Worm (Caenorhabditis elegans): ENCODE results near the gene exos-7.

exos-7 gene

ce11 chrV:20838565-20838964 lies at the start of gene exos-7:
exos-7 (plus strand) TSS chrV:20838865.
- TF ChIP-seq tbx-11 (GFP tag; IDR thresholded peaks at IDR 0.05), result no peak
- TF ChIP-seq ceh-36 (tag; optimal IDR thresholded peaks at IDR 0.05), result no peak
- TF ChIP-seq scrt-1 (GFP tag; IDR thresholded peaks at IDR 0.05), result no peak
- no peak for TF ChIP-seq ama-1 (optimal IDR thresholded peaks at IDR 0.05)
- TF ChIP-seq B0310.2 (tag; optimal IDR thresholded peaks at IDR 0.05), result no peak
- no peak for TF ChIP-seq tbx-37 (GFP tag; conservative IDR thresholded peaks at IDR 0.05)
- TF ChIP-seq F13C5.2 (tag; optimal IDR thresholded peaks at IDR 0.05), result no peak
- TF ChIP-seq hmg-4 (GFP tag; optimal IDR thresholded peaks at IDR 0.05), result no peak
- TF ChIP-seq aly-1 (tag; optimal IDR thresholded peaks at IDR 0.05), result no peak
- TF ChIP-seq hnd-1 (tag; optimal IDR thresholded peaks at IDR 0.05), result no peak
- TF ChIP-seq ets-7 (tag; optimal IDR thresholded peaks at IDR 0.05), result no peak
- no peak for TF ChIP-seq pes-1 (GFP tag; IDR thresholded peaks at IDR 0.05)
- TF ChIP-seq tra-4 (tag; optimal IDR thresholded peaks at IDR 0.05), result no peak

DNA sequence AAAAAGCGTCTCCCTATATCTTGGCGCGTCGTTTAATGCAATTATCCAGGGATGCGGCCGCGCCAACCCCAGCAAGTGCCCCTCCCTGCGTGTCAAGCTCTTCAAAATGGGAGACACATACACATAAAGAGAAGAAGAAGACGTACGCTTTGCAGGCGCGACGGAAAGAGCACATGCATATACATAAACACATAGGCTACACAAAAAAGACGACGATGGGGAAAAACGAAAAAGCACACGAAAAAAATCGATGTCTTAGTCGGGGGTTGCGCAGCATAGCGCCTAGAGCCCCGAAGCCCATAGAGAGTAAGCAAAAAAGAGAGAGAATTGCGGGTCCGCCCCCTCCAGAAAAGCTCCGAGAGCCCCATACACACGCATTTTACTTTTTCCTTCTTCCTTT lies 49.6 kb upstream of the exos-7 start, which contains the start of gene tpan-1:
Gene tpan-1 (plus strand): TSS at position 398 of the 400 bp plus-strand sequence.
- TF ChIP-seq B0310.2 (tag; optimal IDR thresholded peaks at IDR 0.05), result no peak
- TF ChIP-seq tbx-37 (GFP tag; conservative IDR thresholded peaks at IDR 0.05), result no peak
- no peak for TF ChIP-seq hnd-1 (tag; optimal IDR thresholded peaks at IDR 0.05)
- TF ChIP-seq hmg-4 (GFP tag; optimal IDR thresholded peaks at IDR 0.05), result no peak
- TF ChIP-seq tbx-11 (GFP tag; IDR thresholded peaks at IDR 0.05), result no peak
- no peak for TF ChIP-seq pes-1 (GFP tag; IDR thresholded peaks at IDR 0.05)
- TF ChIP-seq ama-1 (optimal IDR thresholded peaks at IDR 0.05), result no peak
- no peak for TF ChIP-seq aly-1 (tag; optimal IDR thresholded peaks at IDR 0.05)
- TF ChIP-seq ceh-13 (GFP tag; optimal IDR thresholded peaks at IDR 0.05), result no peak
- no peak for TF ChIP-seq ets-7 (tag; optimal IDR thresholded peaks at IDR 0.05)

DNA sequence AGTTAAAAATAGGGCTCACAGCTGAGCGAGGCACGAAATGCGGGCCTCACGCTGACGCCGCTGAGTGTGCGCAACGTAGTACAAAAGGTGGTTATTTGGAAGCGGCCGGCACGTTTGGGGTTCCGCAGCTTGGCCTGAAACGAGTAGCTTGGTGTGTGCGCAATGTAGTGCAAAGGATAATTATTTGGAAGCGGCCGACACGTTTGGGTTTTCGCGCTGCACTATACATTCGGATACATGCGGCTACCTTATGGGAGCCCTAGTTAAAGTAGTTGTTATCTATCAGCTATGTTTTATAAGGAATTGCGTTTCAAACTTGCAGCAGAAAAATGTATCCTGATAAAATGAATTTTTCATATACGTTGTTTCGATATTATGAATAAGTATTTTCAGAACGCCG lies 48.7 kb upstream of the exos-7 start, which contains the start of gene Y44A6D.1:
Gene Y44A6D.1 (minus strand): TSS at position 23 of the 400 bp plus-strand sequence.
- TF ChIP-seq ama-1 (optimal IDR thresholded peaks at IDR 0.05), result no peak
- TF ChIP-seq F13C5.2 (tag; optimal IDR thresholded peaks at IDR 0.05), result no peak
- TF ChIP-seq ets-7 (tag; optimal IDR thresholded peaks at IDR 0.05), result no peak
- no peak for TF ChIP-seq hmbx-1 (tag; optimal IDR thresholded peaks at IDR 0.05)
- TF ChIP-seq ceh-13 (GFP tag; optimal IDR thresholded peaks at IDR 0.05), result no peak
- no peak for TF ChIP-seq hnd-1 (tag; optimal IDR thresholded peaks at IDR 0.05)
- TF ChIP-seq B0310.2 (tag; optimal IDR thresholded peaks at IDR 0.05), result no peak
- no peak for TF ChIP-seq sea-1 (GFP tag; conservative IDR thresholded peaks at IDR 0.05)
- no peak for TF ChIP-seq ceh-36 (tag; optimal IDR thresholded peaks at IDR 0.05)

DNA sequence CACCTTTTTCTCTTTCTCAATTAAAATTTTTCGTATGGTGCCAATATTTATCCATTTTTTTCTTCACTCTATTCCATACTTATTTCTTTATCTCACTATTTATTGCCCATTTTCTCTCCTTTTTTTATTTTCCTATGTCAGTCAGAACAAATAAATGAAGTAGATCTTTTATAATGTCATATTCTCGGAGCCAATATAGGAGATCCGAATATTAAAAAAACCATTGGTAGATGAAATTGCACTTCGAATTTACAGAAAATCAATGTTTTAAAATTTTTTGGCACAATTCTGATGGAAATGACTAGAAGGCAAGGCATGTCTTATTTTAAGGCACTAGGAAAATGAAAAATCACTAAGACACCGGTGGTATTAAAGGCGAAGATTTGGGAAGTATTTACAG lies 48.0 kb upstream of the exos-7 start:
- no peak for TF ChIP-seq hnd-1 (tag; optimal IDR thresholded peaks at IDR 0.05)

ce11 chrV:20792371-20792890 lies 46.2 kb upstream of the exos-7 start, which contains the start of gene Y44A6D.3:
Y44A6D.3 (minus strand) TSS chrV:20792421.
- no peak for TF ChIP-seq ets-7 (tag; optimal IDR thresholded peaks at IDR 0.05)
- TF ChIP-seq ama-1 (optimal IDR thresholded peaks at IDR 0.05), result no peak
- no peak for TF ChIP-seq hnd-1 (tag; optimal IDR thresholded peaks at IDR 0.05)
- no peak for TF ChIP-seq B0310.2 (tag; optimal IDR thresholded peaks at IDR 0.05)
- TF ChIP-seq scrt-1 (GFP tag; IDR thresholded peaks at IDR 0.05), result no peak
- no peak for TF ChIP-seq tra-4 (tag; optimal IDR thresholded peaks at IDR 0.05)
- no peak for TF ChIP-seq aly-1 (tag; optimal IDR thresholded peaks at IDR 0.05)
- TF ChIP-seq hmbx-1 (tag; optimal IDR thresholded peaks at IDR 0.05), result no peak
- TF ChIP-seq tbx-11 (GFP tag; IDR thresholded peaks at IDR 0.05), result no peak
- no peak for TF ChIP-seq pes-1 (GFP tag; IDR thresholded peaks at IDR 0.05)
- TF ChIP-seq ceh-36 (tag; optimal IDR thresholded peaks at IDR 0.05), result no peak
- TF ChIP-seq tbx-37 (GFP tag; conservative IDR thresholded peaks at IDR 0.05), result no peak
- TF ChIP-seq F13C5.2 (tag; optimal IDR thresholded peaks at IDR 0.05), result no peak
- no peak for TF ChIP-seq sea-1 (GFP tag; conservative IDR thresholded peaks at IDR 0.05)
- TF ChIP-seq flt-1 (GFP tag; IDR thresholded peaks at IDR 0.05), result no peak
- no peak for TF ChIP-seq hmg-4 (GFP tag; optimal IDR thresholded peaks at IDR 0.05)
- TF ChIP-seq ceh-13 (GFP tag; optimal IDR thresholded peaks at IDR 0.05), result no peak

ce11 chrV:20793761-20794160 lies 44.9 kb upstream of the exos-7 start:
- no peak for TF ChIP-seq hnd-1 (tag; optimal IDR thresholded peaks at IDR 0.05)
- no peak for TF ChIP-seq aly-1 (tag; optimal IDR thresholded peaks at IDR 0.05)
- TF ChIP-seq pes-1 (GFP tag; IDR thresholded peaks at IDR 0.05), result peak; percentile 41; the same call in 1 of the 2 replicates
- no peak for TF ChIP-seq tbx-11 (GFP tag; IDR thresholded peaks at IDR 0.05)
- no peak for TF ChIP-seq tbx-37 (GFP tag; conservative IDR thresholded peaks at IDR 0.05)
- no peak for TF ChIP-seq F13C5.2 (tag; optimal IDR thresholded peaks at IDR 0.05)
- TF ChIP-seq B0310.2 (tag; optimal IDR thresholded peaks at IDR 0.05), result no peak
- no peak for TF ChIP-seq flt-1 (GFP tag; IDR thresholded peaks at IDR 0.05)

- TF ChIP-seq F13C5.2 (tag; optimal IDR thresholded peaks at IDR 0.05) (no peak), scrt-1 (GFP tag; IDR thresholded peaks at IDR 0.05) (no peak), ama-1 (optimal IDR thresholded peaks at IDR 0.05) (no peak), tbx-11 (GFP tag; IDR thresholded peaks at IDR 0.05) (no peak), sea-1 (GFP tag; conservative IDR thresholded peaks at IDR 0.05) (no peak), ceh-13 (GFP tag; optimal IDR thresholded peaks at IDR 0.05) (no peak), flt-1 (GFP tag; IDR thresholded peaks at IDR 0.05) (no peak), B0310.2 (tag; optimal IDR thresholded peaks at IDR 0.05) (no peak), hmg-4 (GFP tag; optimal IDR thresholded peaks at IDR 0.05) (no peak), tra-4 (tag; optimal IDR thresholded peaks at IDR 0.05) (no peak), pes-1 (GFP tag; IDR thresholded peaks at IDR 0.05) (no peak), ceh-36 (tag; optimal IDR thresholded peaks at IDR 0.05) (no peak), tbx-37 (GFP tag; conservative IDR thresholded peaks at IDR 0.05) (no peak), hnd-1 (tag; optimal IDR thresholded peaks at IDR 0.05) (no peak), aly-1 (tag; optimal IDR thresholded peaks at IDR 0.05) (no peak), hmbx-1 (tag; optimal IDR thresholded peaks at IDR 0.05) (no peak), ets-7 (tag; optimal IDR thresholded peaks at IDR 0.05) (no peak)
Measured at ce11 chrV:20797918-20798317, 40.7 kb upstream of the exos-7 start, which contains the start of gene sdf-9. sdf-9 (plus strand) TSS chrV:20798218.

DNA sequence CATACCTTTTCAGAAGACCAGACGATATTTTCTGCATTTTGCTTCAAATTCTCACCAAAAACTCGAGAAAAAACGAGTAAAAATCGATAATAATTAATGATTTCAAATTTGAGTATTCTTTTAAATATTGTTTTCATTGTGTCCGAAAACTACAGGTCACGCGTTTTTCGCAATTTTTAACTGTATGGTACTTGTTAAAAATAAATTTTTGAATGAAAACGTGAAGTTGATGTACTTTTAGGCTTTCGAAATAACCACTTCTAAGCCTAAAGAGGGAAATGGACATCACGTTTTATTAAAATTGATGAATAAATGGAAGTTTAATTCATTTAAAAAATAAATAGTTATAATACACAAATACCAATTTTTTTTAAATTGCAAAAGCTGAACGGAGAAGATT lies 35.8 kb upstream of the exos-7 start, which contains the start of gene Y44A6D.5:
Gene Y44A6D.5 (minus strand): TSS at position 101 of the 400 bp plus-strand sequence.
- no peak for TF ChIP-seq tbx-11 (GFP tag; IDR thresholded peaks at IDR 0.05)
- no peak for TF ChIP-seq ama-1 (optimal IDR thresholded peaks at IDR 0.05)
- TF ChIP-seq hnd-1 (tag; optimal IDR thresholded peaks at IDR 0.05), result no peak
- no peak for TF ChIP-seq flt-1 (GFP tag; IDR thresholded peaks at IDR 0.05)
- no peak for TF ChIP-seq tbx-37 (GFP tag; conservative IDR thresholded peaks at IDR 0.05)
- TF ChIP-seq ceh-36 (tag; optimal IDR thresholded peaks at IDR 0.05), result no peak
- TF ChIP-seq ets-7 (tag; optimal IDR thresholded peaks at IDR 0.05), result no peak
- TF ChIP-seq ceh-13 (GFP tag; optimal IDR thresholded peaks at IDR 0.05), result no peak
- TF ChIP-seq F13C5.2 (tag; optimal IDR thresholded peaks at IDR 0.05), result no peak
- no peak for TF ChIP-seq sea-1 (GFP tag; conservative IDR thresholded peaks at IDR 0.05)
- TF ChIP-seq hmg-4 (GFP tag; optimal IDR thresholded peaks at IDR 0.05), result no peak
- TF ChIP-seq tra-4 (tag; optimal IDR thresholded peaks at IDR 0.05), result no peak
- no peak for TF ChIP-seq aly-1 (tag; optimal IDR thresholded peaks at IDR 0.05)

Measured in whole organism, early embryonic.